Worm (Caenorhabditis elegans) whole organism, midembryonic: ENCODE results near the gene mvb-12.

Experiments
- cog-1 ChIP-seq: sonication (generic microtip); optimal IDR thresholded peaks from 2 replicates; lab custom pipeline; 2016; ENCODE audit warnings: missing genetic modification characterization, missing compliant biosample characterization
- flt-1 ChIP-seq: fragments of 200-800 bp; sonication (Bioruptor generic); IDR thresholded peaks from 2 replicates; pipeline ENCODE4 v1.3.6; 2022; ENCODE audit warnings: missing genetic modification characterization, missing compliant biosample characterization
- klf-2 ChIP-seq: fragments of 200-800 bp; sonication (Bioruptor generic); conservative IDR thresholded peaks from 2 replicates; pipeline ENCODE4 v1.3.6; 2022; ENCODE audit warnings: missing genetic modification reagents, missing genetic modification characterization, missing compliant biosample characterization
- med-1 ChIP-seq: sonication (generic microtip); optimal IDR thresholded peaks from 2 replicates; lab custom pipeline; 2017; ENCODE audit warnings: missing genetic modification characterization, mild to moderate bottlenecking, missing compliant biosample characterization, antibody characterized with exemption, missing genetic modification reagents; ENCODE audit not compliant: insufficient read depth
- ref-1 ChIP-seq: fragments of 200-800 bp; sonication (Bioruptor generic); conservative IDR thresholded peaks from 2 replicates; pipeline ENCODE4 v1.3.6; 2022; ENCODE audit warnings: missing genetic modification reagents, missing genetic modification characterization, missing compliant biosample characterization
- tab-1 ChIP-seq: fragments of 200-800 bp; sonication (Bioruptor generic); IDR thresholded peaks from 2 replicates; pipeline ENCODE4 v1.3.6; 2022; ENCODE audit warnings: missing genetic modification characterization, missing compliant biosample characterization
- ztf-23 ChIP-seq: fragments of 200-800 bp; sonication (Bioruptor generic); IDR thresholded peaks from 2 replicates; pipeline ENCODE4 v1.3.6; 2022; ENCODE audit warnings: missing genetic modification reagents, missing genetic modification characterization, missing compliant biosample characterization

ce11 chrIV:7839923-7840322, 9.6 kb downstream of the mvb-12 start:
- TF ChIP-seq med-1 (GFP tag; lab: Kevin White, UChicago), result no peak
- TF ChIP-seq tab-1 (GFP tag; lab: Robert Waterston, UW), result no peak
- no peak for TF ChIP-seq ref-1 (GFP tag; lab: Robert Waterston, UW)
- no peak for TF ChIP-seq ztf-23 (GFP tag; lab: Robert Waterston, UW)
- no peak for TF ChIP-seq flt-1
- no peak for TF ChIP-seq cog-1 (tag; lab: Kevin White, UChicago)
- TF ChIP-seq klf-2 (GFP tag; lab: Robert Waterston, UW), result no peak
